Worm (Caenorhabditis elegans): ENCODE results near the gene klp-19.

DNA sequence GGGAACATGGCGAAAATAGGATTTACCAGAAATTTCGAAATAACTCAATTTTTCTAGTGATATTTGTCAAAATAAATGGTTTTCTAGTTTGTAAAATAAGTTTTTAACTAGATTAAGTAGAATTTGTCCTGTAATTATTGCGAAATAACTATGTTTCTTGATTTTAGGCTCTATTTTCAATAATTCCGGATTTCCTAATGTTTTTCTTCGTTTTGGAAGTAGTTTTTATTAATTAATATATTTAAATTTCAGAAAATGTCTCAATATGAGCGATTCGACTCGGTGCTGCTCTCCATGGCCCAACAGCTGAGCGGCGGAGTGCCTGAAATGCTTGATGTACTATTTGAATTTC lies 34.2 kb upstream of the klp-19 start, which contains the start of gene nud-1:
- TF ChIP-seq sea-2 (GFP tag; IDR thresholded peaks at IDR 0.05), result no peak
- no peak for TF ChIP-seq bed-2 (GFP tag; IDR thresholded peaks at IDR 0.05)
- no peak for TF ChIP-seq nfya-1 (tag; optimal IDR thresholded peaks at IDR 0.05; ENCODE audit: borderline replicate concordance, insufficient read depth)
- TF ChIP-seq C06A6.2 (GFP tag; conservative IDR thresholded peaks at IDR 0.05), result no peak
- no peak for TF ChIP-seq unc-62 (GFP tag; optimal IDR thresholded peaks at IDR 0.05)
- TF ChIP-seq tlf-1 (GFP tag; optimal IDR thresholded peaks at IDR 0.05), result no peak
- TF ChIP-seq B0336.3 (GFP tag; IDR thresholded peaks at IDR 0.05), result no peak

Measured in whole organism, young adult.